Worm (Caenorhabditis elegans) whole organism, L2 larva: ENCODE data around the gene lurp-1.
A peak's percentile ranks its signal among the peaks of the same experiment; 100 is the strongest.
"Not testable (repeated sequence)": the region's sequence is repeated elsewhere in the genome, so short reads cannot be mapped to it uniquely, and the experiment has no call there.

Experiments
- C34F6.9 ChIP-seq: fragments of 150-350 bp; optimal IDR thresholded peaks from 2 replicates; lab custom pipeline; 2014; ENCODE audit warnings: missing biosample characterization, missing genetic modification characterization
- R02D3.7 ChIP-seq: fragments of 150-350 bp; optimal IDR thresholded peaks from 2 replicates; lab custom pipeline; 2014; ENCODE audit warnings: missing biosample characterization, missing genetic modification characterization
- Y55F3AM.14 ChIP-seq: fragments of 200-800 bp; sonication (Bioruptor generic); optimal IDR thresholded peaks from 2 replicates; lab custom pipeline; 2018; ENCODE audit warnings: mild to moderate bottlenecking, missing genetic modification characterization, missing compliant biosample characterization
- ZK546.5 ChIP-seq: sonication (generic microtip); optimal IDR thresholded peaks from 2 replicates; lab custom pipeline; 2017; ENCODE audit warnings: missing biosample characterization, missing genetic modification characterization
- alr-1 ChIP-seq: fragments of 150-350 bp; optimal IDR thresholded peaks from 2 replicates; lab custom pipeline; 2014; ENCODE audit warnings: missing biosample characterization, missing genetic modification characterization
- aly-2 ChIP-seq: fragments of 150-350 bp; optimal IDR thresholded peaks from 2 replicates; lab custom pipeline; 2014; ENCODE audit warnings: missing biosample characterization, missing genetic modification characterization
- ama-1 ChIP-seq: fragments of 150-350 bp; optimal IDR thresholded peaks from 2 replicates; lab custom pipeline; 2018; ENCODE audit warnings: inconsistent platforms
- blmp-1 ChIP-seq: sonication (generic microtip); optimal IDR thresholded peaks from 2 replicates; lab custom pipeline; 2017; ENCODE audit warnings: missing genetic modification characterization, mild to moderate bottlenecking, missing compliant biosample characterization, antibody characterized with exemption, moderate library complexity; ENCODE audit not compliant: insufficient read depth
- ceh-16 ChIP-seq: fragments of 150-350 bp; optimal IDR thresholded peaks from 2 replicates; lab custom pipeline; 2014; ENCODE audit warnings: missing biosample characterization, missing genetic modification characterization
- ceh-82 ChIP-seq: fragments of 150-350 bp; optimal IDR thresholded peaks from 2 replicates; lab custom pipeline; 2014; ENCODE audit warnings: missing biosample characterization, missing genetic modification characterization
- crh-2 ChIP-seq: sonication (generic microtip); optimal IDR thresholded peaks from 2 replicates; lab custom pipeline; 2017; ENCODE audit warnings: missing biosample characterization, missing genetic modification characterization
- dmd-4 ChIP-seq: sonication (generic microtip); optimal IDR thresholded peaks from 2 replicates; lab custom pipeline; 2017; ENCODE audit warnings: missing biosample characterization, missing genetic modification characterization
- egl-27 ChIP-seq: sonication (generic microtip); optimal IDR thresholded peaks from 3 replicates; lab custom pipeline; 2017; ENCODE audit warnings: missing biosample characterization, missing genetic modification reagents, missing genetic modification characterization
- elt-1 ChIP-seq: fragments of 150-350 bp; optimal IDR thresholded peaks from 2 replicates; lab custom pipeline; 2014; ENCODE audit warnings: missing biosample characterization, missing genetic modification characterization
- elt-3 ChIP-seq: sonication (generic microtip); optimal IDR thresholded peaks from 2 replicates; lab custom pipeline; 2017; ENCODE audit warnings: missing biosample characterization, missing genetic modification characterization
- fos-1 ChIP-seq: fragments of 150-350 bp; optimal IDR thresholded peaks from 2 replicates; lab custom pipeline; 2014; ENCODE audit warnings: missing biosample characterization, missing genetic modification characterization
- gmeb-1 ChIP-seq: fragments of 150-350 bp; optimal IDR thresholded peaks from 2 replicates; lab custom pipeline; 2014; ENCODE audit warnings: missing biosample characterization, missing genetic modification characterization
- lin-11 ChIP-seq: fragments of 150-350 bp; sonication (generic microtip); optimal IDR thresholded peaks from 2 replicates; lab custom pipeline; 2014; ENCODE audit warnings: missing biosample characterization, missing genetic modification characterization, inconsistent platforms, mixed read lengths
- lin-13 ChIP-seq: fragments of 150-350 bp; optimal IDR thresholded peaks from 2 replicates; lab custom pipeline; 2014; ENCODE audit warnings: missing biosample characterization, missing genetic modification reagents, missing genetic modification characterization
- lin-39 ChIP-seq: fragments of 150-350 bp; optimal IDR thresholded peaks from 2 replicates; lab custom pipeline; 2014; ENCODE audit warnings: missing biosample characterization, missing genetic modification reagents, missing genetic modification characterization
- lsy-2 ChIP-seq, 2 experiments: fragments of 150-350 bp in 1 of 2; sonication (generic microtip) in 1 of 2; optimal IDR thresholded peaks; 2 replicates each; lab custom pipeline; 2014 to 2017; ENCODE audit warnings: missing biosample characterization in 2 of 2, missing genetic modification characterization in 2 of 2
- mab-5 ChIP-seq: fragments of 150-350 bp; optimal IDR thresholded peaks from 2 replicates; lab custom pipeline; 2014; ENCODE audit warnings: missing biosample characterization, missing genetic modification characterization
- mbf-1 ChIP-seq: sonication (generic microtip); optimal IDR thresholded peaks from 2 replicates; lab custom pipeline; 2017; ENCODE audit warnings: missing biosample characterization, missing genetic modification characterization
- mdl-1 ChIP-seq, 2 experiments: fragments of 150-350 bp in 1 of 2; sonication (generic microtip) in 1 of 2; optimal IDR thresholded peaks; 2 replicates each; lab custom pipeline; 2017; ENCODE audit warnings: missing biosample characterization in 2 of 2, missing genetic modification characterization in 2 of 2
- nhr-10 ChIP-seq: sonication (generic microtip); optimal IDR thresholded peaks from 2 replicates; lab custom pipeline; 2017; ENCODE audit warnings: missing biosample characterization, missing genetic modification characterization
- nhr-11 ChIP-seq: fragments of 150-350 bp; optimal IDR thresholded peaks from 2 replicates; lab custom pipeline; 2014; ENCODE audit warnings: missing biosample characterization, missing genetic modification characterization
- nhr-12 ChIP-seq: fragments of 150-350 bp; optimal IDR thresholded peaks from 2 replicates; lab custom pipeline; 2014; ENCODE audit warnings: missing biosample characterization, missing genetic modification characterization
- nhr-129 ChIP-seq: fragments of 150-350 bp; optimal IDR thresholded peaks from 2 replicates; lab custom pipeline; 2014; ENCODE audit warnings: missing biosample characterization, missing genetic modification characterization
- nhr-21 ChIP-seq: fragments of 150-350 bp; optimal IDR thresholded peaks from 2 replicates; lab custom pipeline; 2014; ENCODE audit warnings: missing biosample characterization, missing genetic modification characterization
- nhr-23 ChIP-seq: fragments of 150-350 bp; optimal IDR thresholded peaks from 2 replicates; lab custom pipeline; 2014; ENCODE audit warnings: missing biosample characterization, missing genetic modification reagents, missing genetic modification characterization
- nhr-237 ChIP-seq: fragments of 150-350 bp; optimal IDR thresholded peaks from 2 replicates; lab custom pipeline; 2014; ENCODE audit warnings: missing biosample characterization, missing genetic modification characterization
- nhr-25 ChIP-seq: fragments of 150-350 bp; sonication (generic microtip); optimal IDR thresholded peaks from 3 replicates; lab custom pipeline; 2014; ENCODE audit warnings: missing biosample characterization, missing genetic modification characterization
- nhr-6 ChIP-seq: fragments of 150-350 bp; optimal IDR thresholded peaks from 2 replicates; lab custom pipeline; 2014; ENCODE audit warnings: missing biosample characterization, missing genetic modification characterization
- peb-1 ChIP-seq: fragments of 150-350 bp; optimal IDR thresholded peaks from 2 replicates; lab custom pipeline; 2014; ENCODE audit warnings: missing biosample characterization, missing genetic modification characterization
- sem-4 ChIP-seq: fragments of 150-350 bp; optimal IDR thresholded peaks from 2 replicates; lab custom pipeline; 2014; ENCODE audit warnings: missing biosample characterization, missing genetic modification reagents, missing genetic modification characterization
- skn-1 ChIP-seq: sonication (generic microtip); optimal IDR thresholded peaks from 2 replicates; lab custom pipeline; 2017; ENCODE audit warnings: missing biosample characterization, missing genetic modification characterization
- sma-3 ChIP-seq: sonication (generic microtip); optimal IDR thresholded peaks from 2 replicates; lab custom pipeline; 2016; ENCODE audit warnings: missing genetic modification reagents, missing genetic modification characterization, missing compliant biosample characterization
- sma-9 ChIP-seq, 2 experiments: fragments of 150-350 bp in 1 of 2; sonication (generic microtip) in 1 of 2; optimal IDR thresholded peaks; 2 replicates each; lab custom pipeline; 2014 to 2016; ENCODE audit warnings: missing genetic modification characterization in 2 of 2, mild to moderate bottlenecking in 1 of 2, missing biosample characterization in 1 of 2, missing compliant biosample characterization in 1 of 2, missing genetic modification reagents in 1 of 2, moderate library complexity in 1 of 2
- snpc-4 ChIP-seq: fragments of 150-350 bp; optimal IDR thresholded peaks from 2 replicates; lab custom pipeline; 2014; ENCODE audit warnings: missing biosample characterization, missing genetic modification characterization
- unc-39 ChIP-seq: fragments of 150-350 bp; optimal IDR thresholded peaks from 2 replicates; lab custom pipeline; 2014; ENCODE audit warnings: missing biosample characterization, missing genetic modification characterization
- unc-55 ChIP-seq: fragments of 150-350 bp; sonication (generic microtip); optimal IDR thresholded peaks from 3 replicates; lab custom pipeline; 2014; ENCODE audit warnings: missing biosample characterization, missing genetic modification reagents, missing genetic modification characterization
- unc-62 ChIP-seq: fragments of 150-350 bp; optimal IDR thresholded peaks from 2 replicates; lab custom pipeline; 2014; ENCODE audit warnings: missing biosample characterization, missing genetic modification reagents, missing genetic modification characterization
- zag-1 ChIP-seq: fragments of 150-350 bp; optimal IDR thresholded peaks from 2 replicates; lab custom pipeline; 2014; ENCODE audit warnings: missing biosample characterization, missing genetic modification characterization
- ztf-1 ChIP-seq: fragments of 200-800 bp; sonication (Bioruptor generic); conservative IDR thresholded peaks from 2 replicates; pipeline ENCODE4 v1.3.6; 2022; ENCODE audit warnings: missing genetic modification characterization, missing compliant biosample characterization
- ztf-11 ChIP-seq: sonication (generic microtip); optimal IDR thresholded peaks from 2 replicates; lab custom pipeline; 2017; ENCODE audit warnings: missing biosample characterization, missing genetic modification characterization
- ztf-4 ChIP-seq: fragments of 150-350 bp; optimal IDR thresholded peaks from 2 replicates; lab custom pipeline; 2014; ENCODE audit warnings: missing biosample characterization, missing genetic modification characterization

lurp-1 gene

ce11 chrII:10922874-10923273 is 42.1 kb downstream of the lurp-1 start, which contains the start of gene Y19D2B.1:
Gene Y19D2B.1 (minus strand): TSS chrII:10922974.
- not testable (repeated sequence) for TF ChIP-seq lin-39; nhr-25 (tag; lab: Kevin White, UChicago); mab-5 (tag; lab: Kevin White, UChicago)
- TF ChIP-seq, all 48 proteins: peak for 0; not testable (repeated sequence) for 48

ce11 chrII:10923948-10924347 is 43.2 kb downstream of the lurp-1 start, which contains the start of gene Y19D2B.2:
Gene Y19D2B.2 (plus strand): TSS chrII:10924248.
- no peak for TF ChIP-seq zag-1 (tag; lab: Kevin White, UChicago)
- TF ChIP-seq nhr-6 (tag; lab: Kevin White, UChicago): no peak
- TF ChIP-seq ZK546.5: no peak
- no peak for TF ChIP-seq nhr-23 (tag; lab: Kevin White, UChicago)
- TF ChIP-seq lsy-2 (tag; optimal IDR thresholded peaks at IDR 0.05; lab: Kevin White, UChicago): no peak
- TF ChIP-seq blmp-1 (tag; lab: Kevin White, UChicago): no peak
- no peak for TF ChIP-seq sem-4 (tag; lab: Kevin White, UChicago)
- no peak for TF ChIP-seq C34F6.9 (tag; lab: Kevin White, UChicago)
- no peak for TF ChIP-seq nhr-21 (tag; lab: Kevin White, UChicago)
- no peak for TF ChIP-seq dmd-4
- TF ChIP-seq R02D3.7 (tag; lab: Kevin White, UChicago): no peak
- no peak for TF ChIP-seq unc-55 (GFP tag; lab: Kevin White, UChicago)
- TF ChIP-seq mbf-1: no peak
- TF ChIP-seq lin-13 (GFP tag; lab: Kevin White, UChicago): no peak
- TF ChIP-seq unc-39 (tag; lab: Kevin White, UChicago): no peak
- no peak for TF ChIP-seq skn-1 (tag; lab: Kevin White, UChicago)
- no peak for TF ChIP-seq ceh-16

- no peak for TF ChIP-seq ama-1 (lab: Kevin White, UChicago)
- TF ChIP-seq ztf-11: no peak
- no peak for TF ChIP-seq lin-13 (GFP tag; lab: Kevin White, UChicago)
- TF ChIP-seq nhr-6 (tag; lab: Kevin White, UChicago): no peak
- no peak for TF ChIP-seq elt-3 (tag; lab: Kevin White, UChicago)
- TF ChIP-seq dmd-4: no peak
- TF ChIP-seq fos-1 (tag; lab: Kevin White, UChicago): peak; percentile 96
- TF ChIP-seq blmp-1 (tag; lab: Kevin White, UChicago): no peak
- no peak for TF ChIP-seq alr-1 (tag; lab: Kevin White, UChicago)
- TF ChIP-seq skn-1 (tag; lab: Kevin White, UChicago): no peak
- no peak for TF ChIP-seq ceh-16
- TF ChIP-seq lin-11: no peak
- peak; percentile 59 for TF ChIP-seq sma-3 (GFP tag; lab: Kevin White, UChicago)
- no peak for TF ChIP-seq mbf-1
- TF ChIP-seq crh-2: peak; percentile 63
- no peak for TF ChIP-seq aly-2 (tag; lab: Kevin White, UChicago)
- no peak for TF ChIP-seq snpc-4 (tag; lab: Kevin White, UChicago)
- no peak for TF ChIP-seq nhr-237 (tag; lab: Kevin White, UChicago)
- no peak for TF ChIP-seq nhr-23 (tag; lab: Kevin White, UChicago)
- TF ChIP-seq unc-55 (GFP tag; lab: Kevin White, UChicago): no peak
- peak in 1 of 2 experiments; percentile 36 for TF ChIP-seq lsy-2 (tag; optimal IDR thresholded peaks at IDR 0.05; lab: Kevin White, UChicago)
- TF ChIP-seq lin-39: no peak
- no peak for TF ChIP-seq peb-1
- TF ChIP-seq unc-39 (tag; lab: Kevin White, UChicago): no peak
- no peak for TF ChIP-seq nhr-12 (tag; lab: Kevin White, UChicago)
- no peak for TF ChIP-seq ztf-4 (tag; lab: Kevin White, UChicago)
- TF ChIP-seq nhr-10: no peak
- TF ChIP-seq mdl-1 (tag; optimal IDR thresholded peaks at IDR 0.05; lab: Kevin White, UChicago): no peak
- no peak for TF ChIP-seq nhr-11 (tag; lab: Kevin White, UChicago)
- TF ChIP-seq egl-27 (tag; lab: Kevin White, UChicago): no peak
- TF ChIP-seq zag-1 (tag; lab: Kevin White, UChicago): no peak
- TF ChIP-seq unc-62 (GFP tag; lab: Kevin White, UChicago): no peak
- TF ChIP-seq C34F6.9 (tag; lab: Kevin White, UChicago): no peak
- no peak for TF ChIP-seq ztf-1 (GFP tag; lab: Robert Waterston, UW)
- no peak for TF ChIP-seq ZK546.5
- peak; percentile 38 for TF ChIP-seq gmeb-1 (tag; lab: Kevin White, UChicago)
- TF ChIP-seq nhr-129 (tag; lab: Kevin White, UChicago): no peak
- no peak for TF ChIP-seq mab-5 (tag; lab: Kevin White, UChicago)
- no peak for TF ChIP-seq nhr-25 (tag; lab: Kevin White, UChicago)
- TF ChIP-seq Y55F3AM.14 (GFP tag; lab: Kevin White, UChicago): no peak
- peak; percentile 17 for TF ChIP-seq nhr-21 (tag; lab: Kevin White, UChicago)
- no peak for TF ChIP-seq ceh-82 (tag; lab: Kevin White, UChicago)
- TF ChIP-seq elt-1: no peak
- peak; percentile 82 for TF ChIP-seq sma-9 (GFP tag; optimal IDR thresholded peaks at IDR 0.05; lab: Kevin White, UChicago)
- TF ChIP-seq sma-9 (tag; optimal IDR thresholded peaks at IDR 0.05; lab: Kevin White, UChicago): no peak
These were observed 43.9 kb downstream of the lurp-1 start for ce11 chrII:10924669-10925068.
